Fruit fly (Drosophila melanogaster): ENCODE data around the gene Qsox4.

Qsox4 gene

dm6 chr3R:23752728-23753127 lies 50.2 kb downstream of the Qsox4 start, which contains the start of the genes RanBP3 and Rpt5 (continued):
- TF ChIP-seq ara (GFP tag; IDR thresholded peaks at IDR 0.05) = peak; percentile 49; the same call in 1 of the 2 replicates
- TF ChIP-seq CG11085 (GFP tag; IDR thresholded peaks at IDR 0.05) = peak; percentile 66
- TF ChIP-seq grau (tag; optimal IDR thresholded peaks at IDR 0.05) = peak; percentile 41
- no peak for TF ChIP-seq tgo (GFP tag; IDR thresholded peaks at IDR 0.05)
- TF ChIP-seq h (optimal IDR thresholded peaks at IDR 0.05) = no peak
- no peak for TF ChIP-seq exex (tag; optimal IDR thresholded peaks at IDR 0.05)
- peak; percentile 19 for TF ChIP-seq Hr3 (GFP tag; optimal IDR thresholded peaks at IDR 0.05)
- no peak for TF ChIP-seq Ada2b (GFP tag; IDR thresholded peaks at IDR 0.05)
- no peak for TF ChIP-seq Ravus (GFP tag; IDR thresholded peaks at IDR 0.05)
- peak; percentile 31 for TF ChIP-seq CG4282 (GFP tag; optimal IDR thresholded peaks at IDR 0.05)
- TF ChIP-seq CG13894 (tag; optimal IDR thresholded peaks at IDR 0.05) = no peak
- TF ChIP-seq CG13624 (GFP tag; optimal IDR thresholded peaks at IDR 0.05) = peak; percentile 70
- TF ChIP-seq CG3847 (GFP tag; IDR thresholded peaks at IDR 0.05) = peak; percentile 76
- peak; percentile 80 for TF ChIP-seq CG11456 (GFP tag; IDR thresholded peaks at IDR 0.05)
- TF ChIP-seq tup (GFP tag; optimal IDR thresholded peaks at IDR 0.05) = no peak
- TF ChIP-seq MTF-1 (GFP tag; optimal IDR thresholded peaks at IDR 0.05; ENCODE audit: borderline replicate concordance) = no peak
- no peak for TF ChIP-seq lov (optimal IDR thresholded peaks at IDR 0.05)
- no peak for TF ChIP-seq lov (GFP tag; IDR thresholded peaks at IDR 0.05)
- no peak for TF ChIP-seq CkIIα-i1 (GFP tag; IDR thresholded peaks at IDR 0.05)
- TF ChIP-seq BtbVII (GFP tag; optimal IDR thresholded peaks at IDR 0.05) = no peak
- TF ChIP-seq CG12659 (GFP tag; optimal IDR thresholded peaks at IDR 0.05) = peak; percentile 82
- TF ChIP-seq cato (GFP tag; optimal IDR thresholded peaks at IDR 0.05; ENCODE audit: borderline replicate concordance) = no peak
- TF ChIP-seq tx (GFP tag; optimal IDR thresholded peaks at IDR 0.05) = peak; percentile 44
- peak; percentile 45 for TF ChIP-seq Dad (GFP tag; optimal IDR thresholded peaks at IDR 0.05)
- no peak for TF ChIP-seq so (GFP tag; IDR thresholded peaks at IDR 0.05)

All from whole organism, embryonic.